Fruit fly (Drosophila melanogaster) whole organism, embryonic: ENCODE measurements around the gene CG14820.

ENCODE experiments used
- Abd-B ChIP-seq: fragments of 200-800 bp; sonication (Bioruptor generic); optimal IDR thresholded peaks from 2 replicates; lab custom pipeline; 2018; ENCODE audit warnings: missing biosample characterization, mild to moderate bottlenecking, missing genetic modification characterization, moderate library complexity
- Atf6 ChIP-seq: fragments of 200-800 bp; sonication (Bioruptor generic); IDR thresholded peaks from 2 replicates; pipeline ENCODE4 v1.3.6; 2022; ENCODE audit warnings: missing biosample characterization, missing genetic modification characterization
- C15 ChIP-seq: fragments of 200-800 bp; sonication (Bioruptor generic); IDR thresholded peaks from 3 replicates; pipeline ENCODE4 v1.3.6; 2022; ENCODE audit warnings: missing biosample characterization, missing genetic modification characterization
- CG11398 ChIP-seq: fragments of 200-800 bp; sonication (Bioruptor generic); optimal IDR thresholded peaks from 2 replicates; lab custom pipeline; 2016; ENCODE audit warnings: missing biosample characterization, missing genetic modification characterization
- CG12219 ChIP-seq: fragments of 200-800 bp; sonication (Bioruptor generic); optimal IDR thresholded peaks from 3 replicates; lab custom pipeline; 2018; ENCODE audit warnings: missing biosample characterization, mild to moderate bottlenecking, missing genetic modification characterization
- CG12659 ChIP-seq: fragments of 200-800 bp; sonication (Bioruptor generic); optimal IDR thresholded peaks from 3 replicates; lab custom pipeline; 2017; ENCODE audit warnings: mild to moderate bottlenecking, missing biosample characterization, missing genetic modification reagents, missing genetic modification characterization
- CG14667 ChIP-seq: fragments of 200-800 bp; sonication (Bioruptor generic); IDR thresholded peaks from 2 replicates; pipeline ENCODE4 v1.3.6; 2022; ENCODE audit warnings: missing biosample characterization, missing genetic modification characterization
- CG1529 ChIP-seq: fragments of 200-800 bp; sonication (Bioruptor generic); optimal IDR thresholded peaks from 3 replicates; lab custom pipeline; 2018; ENCODE audit warnings: missing biosample characterization, missing genetic modification characterization
- CG1602 ChIP-seq: fragments of 200-800 bp; sonication (Bioruptor generic); optimal IDR thresholded peaks from 3 replicates; lab custom pipeline; 2016; ENCODE audit warnings: missing biosample characterization, missing genetic modification characterization
- CG1603 ChIP-seq: fragments of 200-800 bp; sonication (Bioruptor generic); optimal IDR thresholded peaks from 2 replicates; lab custom pipeline; 2019; ENCODE audit warnings: missing biosample characterization, mild to moderate bottlenecking, missing genetic modification characterization, moderate library complexity
- CG17802 ChIP-seq: fragments of 200-800 bp; sonication (Bioruptor generic); optimal IDR thresholded peaks from 2 replicates; lab custom pipeline; 2018; ENCODE audit warnings: missing biosample characterization, mild to moderate bottlenecking, missing genetic modification characterization, moderate library complexity
- CG18262 ChIP-seq: fragments of 200-800 bp; optimal IDR thresholded peaks from 3 replicates; lab custom pipeline; 2019; ENCODE audit warnings: missing biosample characterization, mild to moderate bottlenecking, missing genetic modification characterization, moderate library complexity
- CG2199 ChIP-seq: fragments of 200-800 bp; sonication (Bioruptor generic); IDR thresholded peaks from 3 replicates; pipeline ENCODE4 v1.3.6; 2022; ENCODE audit warnings: missing biosample characterization, missing genetic modification characterization
- CG2875 ChIP-seq: fragments of 200-800 bp; sonication (Bioruptor generic); optimal IDR thresholded peaks from 2 replicates; lab custom pipeline; 2017; ENCODE audit warnings: missing biosample characterization, mild to moderate bottlenecking, missing genetic modification characterization, missing genetic modification reagents
- CG3065 ChIP-seq: fragments of 200-800 bp; sonication (Bioruptor generic); optimal IDR thresholded peaks from 2 replicates; lab custom pipeline; 2016; ENCODE audit warnings: missing biosample characterization, missing genetic modification characterization
- CG31365 ChIP-seq: fragments of 200-800 bp; sonication (Bioruptor generic); optimal IDR thresholded peaks from 2 replicates; lab custom pipeline; 2018; ENCODE audit warnings: missing biosample characterization, mild to moderate bottlenecking, missing genetic modification characterization
- CG3847 ChIP-seq: fragments of 200-800 bp; sonication (Bioruptor generic); IDR thresholded peaks from 2 replicates; pipeline ENCODE4 v1.3.6; 2022; ENCODE audit warnings: missing biosample characterization, missing genetic modification characterization
- CG42726 ChIP-seq: fragments of 200-800 bp; sonication (Bioruptor generic); IDR thresholded peaks from 2 replicates; pipeline ENCODE4 v1.3.6; 2022; ENCODE audit warnings: missing biosample characterization, missing genetic modification characterization; ENCODE audit not compliant: partially characterized antibody
- CG4617 ChIP-seq: fragments of 200-800 bp; sonication (Bioruptor generic); optimal IDR thresholded peaks from 3 replicates; lab custom pipeline; 2016; ENCODE audit warnings: missing biosample characterization, missing genetic modification characterization, borderline replicate concordance
- CG6813 ChIP-seq: fragments of 200-800 bp; sonication (Bioruptor generic); optimal IDR thresholded peaks from 2 replicates; lab custom pipeline; 2017; ENCODE audit warnings: missing biosample characterization, missing genetic modification characterization, mild to moderate bottlenecking, moderate library complexity, missing genetic modification reagents
- CG7372 ChIP-seq: fragments of 200-800 bp; sonication (Bioruptor generic); IDR thresholded peaks from 2 replicates; pipeline ENCODE4 v1.3.6; 2022; ENCODE audit warnings: missing biosample characterization, missing genetic modification characterization
- CG7987 ChIP-seq: fragments of 200-800 bp; sonication (Bioruptor generic); optimal IDR thresholded peaks from 2 replicates; lab custom pipeline; 2018; ENCODE audit warnings: missing biosample characterization, mild to moderate bottlenecking, missing genetic modification characterization, moderate library complexity
- CG8290 ChIP-seq, 3 experiments: fragments of 200-800 bp; sonication (Bioruptor generic); optimal IDR thresholded peaks; 2 replicates each; lab custom pipeline; 2016 to 2019; ENCODE audit warnings: missing biosample characterization in 3 of 3, missing genetic modification characterization in 3 of 3, mild to moderate bottlenecking in 2 of 3, moderate library complexity in 1 of 3
- Dek ChIP-seq: fragments of 200-800 bp; sonication (Bioruptor generic); optimal IDR thresholded peaks from 3 replicates; lab custom pipeline; 2019; ENCODE audit warnings: missing biosample characterization, mild to moderate bottlenecking, missing genetic modification characterization, moderate library complexity
- ERR ChIP-seq: fragments of 200-800 bp; sonication (Bioruptor generic); optimal IDR thresholded peaks from 2 replicates; lab custom pipeline; 2016; ENCODE audit warnings: missing biosample characterization, missing genetic modification characterization
- Gsc ChIP-seq: fragments of 200-800 bp; sonication (Bioruptor generic); IDR thresholded peaks from 2 replicates; pipeline ENCODE4 v1.3.6; 2022; ENCODE audit warnings: missing biosample characterization, missing genetic modification characterization
- Hand ChIP-seq: fragments of 200-800 bp; sonication (Bioruptor generic); optimal IDR thresholded peaks from 2 replicates; lab custom pipeline; 2017; ENCODE audit warnings: mild to moderate bottlenecking, missing biosample characterization, missing genetic modification reagents, missing genetic modification characterization
- NFAT ChIP-seq: fragments of 200-800 bp; sonication (Bioruptor generic); IDR thresholded peaks from 2 replicates; pipeline ENCODE4 v1.3.6; 2022; ENCODE audit warnings: missing biosample characterization, missing genetic modification characterization
- Oaz ChIP-seq: fragments of 200-800 bp; sonication (Bioruptor generic); IDR thresholded peaks from 2 replicates; pipeline ENCODE4 v1.3.6; 2022; ENCODE audit warnings: missing biosample characterization, missing genetic modification characterization
- Oli ChIP-seq: fragments of 200-800 bp; sonication (Bioruptor generic); optimal IDR thresholded peaks from 2 replicates; lab custom pipeline; 2018; ENCODE audit warnings: missing biosample characterization, mild to moderate bottlenecking, missing genetic modification characterization, moderate library complexity
- Opbp ChIP-seq: fragments of 200-800 bp; sonication (Bioruptor generic); IDR thresholded peaks from 3 replicates; pipeline ENCODE4 v1.3.6; 2022; ENCODE audit warnings: missing biosample characterization, missing genetic modification characterization; ENCODE audit not compliant: partially characterized antibody
- Side ChIP-seq: fragments of 200-800 bp; sonication (Bioruptor generic); optimal IDR thresholded peaks from 2 replicates; lab custom pipeline; 2016; ENCODE audit warnings: missing biosample characterization, missing genetic modification characterization
- Sin3A ChIP-seq: fragments of >200 bp; optimal IDR thresholded peaks from 2 replicates; lab custom pipeline; 2018
- al ChIP-seq: fragments of 200-800 bp; sonication (Bioruptor generic); IDR thresholded peaks from 2 replicates; pipeline ENCODE4 v1.3.6; 2022; ENCODE audit warnings: missing biosample characterization, missing genetic modification characterization
- amos ChIP-seq: fragments of 200-800 bp; sonication (Bioruptor generic); IDR thresholded peaks from 2 replicates; pipeline ENCODE4 v1.3.6; 2022; ENCODE audit warnings: missing biosample characterization, missing genetic modification characterization; ENCODE audit not compliant: partially characterized antibody
- caup ChIP-seq: fragments of 200-800 bp; sonication (Bioruptor generic); optimal IDR thresholded peaks from 3 replicates; lab custom pipeline; 2017; ENCODE audit warnings: missing biosample characterization, mild to moderate bottlenecking, missing genetic modification characterization, moderate library complexity; ENCODE audit not compliant: severe bottlenecking
- croc ChIP-seq: fragments of 200-800 bp; sonication (Bioruptor generic); conservative IDR thresholded peaks from 3 replicates; pipeline ENCODE4 v1.3.6; 2022; ENCODE audit warnings: missing biosample characterization, missing genetic modification characterization
- dmrt11E ChIP-seq: fragments of 200-800 bp; sonication (Bioruptor generic); optimal IDR thresholded peaks from 3 replicates; lab custom pipeline; 2018; ENCODE audit warnings: missing biosample characterization, mild to moderate bottlenecking, missing genetic modification characterization, moderate library complexity
- ems ChIP-seq: fragments of 200-800 bp; sonication (Bioruptor generic); optimal IDR thresholded peaks from 3 replicates; lab custom pipeline; 2016; ENCODE audit warnings: missing biosample characterization, missing genetic modification characterization
- fd102C ChIP-seq: fragments of 200-800 bp; sonication (Bioruptor generic); optimal IDR thresholded peaks from 2 replicates; lab custom pipeline; 2018; ENCODE audit warnings: missing biosample characterization, mild to moderate bottlenecking, missing genetic modification characterization, moderate library complexity
- fd3F ChIP-seq: fragments of 200-800 bp; sonication (Bioruptor generic); optimal IDR thresholded peaks from 2 replicates; lab custom pipeline; 2018; ENCODE audit warnings: missing biosample characterization, mild to moderate bottlenecking, missing genetic modification characterization, moderate library complexity
- gfzf ChIP-seq: fragments of 200-800 bp; sonication (Bioruptor generic); optimal IDR thresholded peaks from 2 replicates; lab custom pipeline; 2016; ENCODE audit warnings: missing biosample characterization, mild to moderate bottlenecking, missing genetic modification characterization, moderate library complexity
- grau ChIP-seq: fragments of 200-800 bp; optimal IDR thresholded peaks from 3 replicates; lab custom pipeline; 2019; ENCODE audit warnings: missing biosample characterization, mild to moderate bottlenecking, missing genetic modification characterization, moderate library complexity
- gsb ChIP-seq: fragments of 200-800 bp; sonication (Bioruptor generic); IDR thresholded peaks from 2 replicates; pipeline ENCODE4 v1.3.6; 2022; ENCODE audit warnings: missing biosample characterization, missing genetic modification characterization
- mam ChIP-seq: fragments of 200-800 bp; sonication (Bioruptor generic); optimal IDR thresholded peaks from 3 replicates; lab custom pipeline; 2016; ENCODE audit warnings: missing biosample characterization, missing genetic modification characterization
- nerfin-1 ChIP-seq: fragments of 200-800 bp; sonication (Bioruptor generic); optimal IDR thresholded peaks from 3 replicates; lab custom pipeline; 2019; ENCODE audit warnings: missing biosample characterization, mild to moderate bottlenecking, missing genetic modification characterization, moderate library complexity
- sens-2 ChIP-seq: fragments of 200-800 bp; sonication (Bioruptor generic); IDR thresholded peaks from 2 replicates; pipeline ENCODE4 v1.3.6; 2022; ENCODE audit warnings: missing biosample characterization, missing genetic modification characterization
- sqz ChIP-seq: fragments of 200-800 bp; sonication (Bioruptor generic); optimal IDR thresholded peaks from 3 replicates; lab custom pipeline; 2018; ENCODE audit warnings: missing biosample characterization, mild to moderate bottlenecking, missing genetic modification characterization

The CG14820 gene

DNA sequence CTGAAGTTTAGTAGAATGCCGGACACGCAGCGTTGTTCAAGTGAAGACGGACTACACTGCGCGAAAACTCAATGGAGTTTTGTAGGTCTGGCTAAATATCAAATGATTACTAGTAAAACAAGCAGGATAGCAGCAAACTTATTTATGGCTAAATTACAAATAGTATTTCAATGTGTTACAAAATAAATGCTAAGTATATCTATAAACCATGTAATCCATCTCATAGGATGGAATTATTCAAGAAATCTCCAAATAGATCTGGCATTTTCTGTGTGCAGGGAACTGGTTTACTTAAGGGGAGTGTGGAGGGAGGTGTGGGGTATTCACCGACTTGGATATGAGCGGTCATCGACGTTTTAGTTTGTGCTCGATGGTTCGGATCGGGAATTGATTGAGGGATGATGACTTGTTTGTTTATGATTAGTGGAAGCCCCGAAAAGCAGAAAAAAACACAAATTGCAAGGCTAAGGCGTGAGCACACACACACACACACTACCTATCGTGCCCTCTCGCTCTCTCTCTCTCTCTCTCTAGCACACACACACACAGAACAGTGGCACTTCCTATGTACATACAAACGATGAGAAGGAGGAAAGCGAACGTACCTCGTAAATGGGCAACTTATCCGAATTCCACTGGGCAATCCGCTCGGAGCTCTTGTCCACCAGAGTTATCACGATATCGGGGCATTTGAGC, 31.2 kb downstream of the CG14820 start (continued):
- TF ChIP-seq CG12219 (peak; percentile 90), Dek (tag; lab: Kevin White, UChicago) (peak; percentile 71), CG3065 (GFP tag; lab: Kevin White, UChicago) (peak; percentile 69), CG7987 (GFP tag; lab: Kevin White, UChicago) (peak; percentile 14), Gsc (no peak), CG17802 (tag; lab: Kevin White, UChicago) (peak; percentile 49), CG6813 (GFP tag; lab: Kevin White, UChicago) (peak; percentile 73), CG1529 (GFP tag; lab: Kevin White, UChicago) (peak; percentile 77), Abd-B (GFP tag; lab: Kevin White, UChicago) (peak; percentile 68), CG3847 (GFP tag; lab: Robert Waterston, UW) (peak; percentile 77), nerfin-1 (tag; lab: Kevin White, UChicago) (peak; percentile 18), CG12659 (GFP tag; lab: Kevin White, UChicago) (peak; percentile 76), CG1603 (peak; percentile 94), CG31365 (tag; lab: Kevin White, UChicago) (peak; percentile 22), CG1602 (peak; percentile 77), CG2199 (peak; percentile 78; the same call in 1 of the 3 replicates), ems (GFP tag; lab: Kevin White, UChicago) (peak; percentile 68), caup (GFP tag; lab: Kevin White, UChicago) (peak; percentile 48), al (peak; percentile 40; the same call in 1 of the 2 replicates), fd102C (GFP tag; lab: Kevin White, UChicago) (no peak), Oli (tag; lab: Kevin White, UChicago) (peak; percentile 84), Atf6 (peak; percentile 76), Oaz (GFP tag; lab: Robert Waterston, UW) (peak; percentile 47; the same call in 1 of the 2 replicates), mam (GFP tag; lab: Kevin White, UChicago) (peak; percentile 79), Side (GFP tag; lab: Kevin White, UChicago) (peak; percentile 79), CG4617 (GFP tag; lab: Kevin White, UChicago) (peak; percentile 11), grau (peak; percentile 86), CG42726 (GFP tag; lab: Robert Waterston, UW) (no peak), CG18262 (tag; lab: Kevin White, UChicago) (peak; percentile 86), C15 (GFP tag; lab: Robert Waterston, UW) (no peak), Sin3A (lab: Kevin White, UChicago) (no peak), CG8290 (GFP tag; optimal IDR thresholded peaks at IDR 0.05; lab: Kevin White, UChicago) (peak; percentile 38), CG8290 (tag; optimal IDR thresholded peaks at IDR 0.05; lab: Kevin White, UChicago) (peak in 1 of 2 experiments; percentile 85), Hand (GFP tag; lab: Kevin White, UChicago) (peak; percentile 27), dmrt11E (tag; lab: Kevin White, UChicago) (peak; percentile 85), CG7372 (GFP tag; lab: Robert Waterston, UW) (peak; percentile 75), amos (no peak), CG2875 (peak; percentile 79), gsb (GFP tag; lab: Robert Waterston, UW) (peak; percentile 52), NFAT (GFP tag; lab: Robert Waterston, UW) (0 out of 2 replicates have a peak, but pooled peaks have one; percentile 37), Opbp (GFP tag; lab: Robert Waterston, UW) (no peak), sens-2 (GFP tag; lab: Robert Waterston, UW) (0 out of 2 replicates have a peak, but pooled peaks have one; percentile 61), CG11398 (GFP tag; lab: Kevin White, UChicago) (peak; percentile 63), ERR (GFP tag; lab: Kevin White, UChicago) (peak; percentile 73), gfzf (GFP tag; lab: Kevin White, UChicago) (no peak), CG14667 (peak; percentile 64), sqz (GFP tag; lab: Kevin White, UChicago) (peak; percentile 30), fd3F (GFP tag; lab: Kevin White, UChicago) (peak; percentile 74), croc (peak; percentile 64; the same call in 2 of the 3 replicates)
